3 worm cellular contexts compared by ENCODE assay signal in genomic region chrIII:10076042-10076441, ce11.
TF ChIP-seq lines count a peak whose summit lies in the region.

No protein-coding gene starts in this region.

TF ChIP-seq in whole organism, L3 larva, 47 proteins besides CTCF, POLR2A, EP300 and RAD21:
- no peak for TF ChIP-seq ceh-16 (tag; optimal IDR thresholded peaks at IDR 0.05; lab: Kevin White, UChicago)
- TF ChIP-seq nfya-1 (tag; optimal IDR thresholded peaks at IDR 0.05; lab: Kevin White, UChicago; ENCODE audit: insufficient read depth) = peak; percentile 92
TF ChIP-seq in whole organism, L3 larva: peak in this region for 1.

TF ChIP-seq in whole organism, late embryonic, 69 proteins besides CTCF, POLR2A, EP300 and RAD21:
- TF ChIP-seq sox-2 (GFP tag; IDR thresholded peaks at IDR 0.05; lab: Robert Waterston, UW) (no peak), pat-9 (tag; optimal IDR thresholded peaks at IDR 0.05; lab: Kevin White, UChicago) (no peak), sdc-2 (tag; optimal IDR thresholded peaks at IDR 0.05; lab: Kevin White, UChicago) (no peak), pros-1 (tag; optimal IDR thresholded peaks at IDR 0.05; lab: Kevin White, UChicago) (no peak), ceh-6 (GFP tag; optimal IDR thresholded peaks at IDR 0.05; lab: Kevin White, UChicago) (no peak), nfya-1 (tag; optimal IDR thresholded peaks at IDR 0.05; lab: Kevin White, UChicago) (peak; percentile 87), mec-3 (tag; optimal IDR thresholded peaks at IDR 0.05; lab: Kevin White, UChicago; ENCODE audit: borderline replicate concordance) (no peak)

TF ChIP-seq in whole organism, young adult, 124 proteins besides CTCF, POLR2A, EP300 and RAD21:
- TF ChIP-seq nfyb-1 (GFP tag; IDR thresholded peaks at IDR 0.05; lab: Robert Waterston, UW) (peak; percentile 86), ztf-18 (tag; optimal IDR thresholded peaks at IDR 0.05; lab: Kevin White, UChicago) (no peak), Y56A3A.18 (GFP tag; IDR thresholded peaks at IDR 0.05; lab: Robert Waterston, UW) (no peak), rpc-1 (optimal IDR thresholded peaks at IDR 0.05; lab: Kevin White, UChicago) (no peak), rpc-1 (tag; optimal IDR thresholded peaks at IDR 0.05; lab: Kevin White, UChicago) (no peak), snpc-3.4 (tag; optimal IDR thresholded peaks at IDR 0.05; lab: Kevin White, UChicago) (no peak), Y67H2A.10 (GFP tag; conservative IDR thresholded peaks at IDR 0.05; lab: Robert Waterston, UW) (no peak), attf-5 (GFP tag; optimal IDR thresholded peaks at IDR 0.05; lab: Kevin White, UChicago) (no peak), lin-40 (tag; optimal IDR thresholded peaks at IDR 0.05; lab: Kevin White, UChicago) (no peak), nfya-1 (tag; optimal IDR thresholded peaks at IDR 0.05; lab: Kevin White, UChicago; ENCODE audit: borderline replicate concordance, insufficient read depth) (no peak), F23B12.7 (tag; optimal IDR thresholded peaks at IDR 0.05; lab: Kevin White, UChicago; ENCODE audit: insufficient read depth) (no peak), ama-1 (optimal IDR thresholded peaks at IDR 0.05; lab: Kevin White, UChicago) (no peak), ama-1 (GFP tag; optimal IDR thresholded peaks at IDR 0.05; lab: Kevin White, UChicago) (no peak), lag-1 (GFP tag; IDR thresholded peaks at IDR 0.05; lab: Robert Waterston, UW) (no peak), him-1 (tag; optimal IDR thresholded peaks at IDR 0.05; lab: Kevin White, UChicago) (peak; percentile 30), ztf-28 (GFP tag; IDR thresholded peaks at IDR 0.05; lab: Robert Waterston, UW) (no peak), Y95B8A.8 (GFP tag; IDR thresholded peaks at IDR 0.05; lab: Robert Waterston, UW) (no peak), dpff-1 (tag; optimal IDR thresholded peaks at IDR 0.05; lab: Kevin White, UChicago) (no peak)
